Fruit fly (Drosophila melanogaster) ovary, adult (tissue): ENCODE data around the gene alpha-Est10.

Experiments used
- CG17801 ChIP-seq: fragments of 200-800 bp; optimal IDR thresholded peaks from 2 replicates; lab custom pipeline; 2019; ENCODE audit warnings: missing biosample characterization, mild to moderate bottlenecking, missing genetic modification characterization, moderate library complexity; ENCODE audit not compliant: partially characterized antibody

alpha-Est10 gene

dm6 chr3R:7493745-7494144 lies at the start of gene alpha-Est10:
alpha-Est10 (minus strand) TSS chr3R:7493845.
- TF ChIP-seq CG17801: no peak

DNA sequence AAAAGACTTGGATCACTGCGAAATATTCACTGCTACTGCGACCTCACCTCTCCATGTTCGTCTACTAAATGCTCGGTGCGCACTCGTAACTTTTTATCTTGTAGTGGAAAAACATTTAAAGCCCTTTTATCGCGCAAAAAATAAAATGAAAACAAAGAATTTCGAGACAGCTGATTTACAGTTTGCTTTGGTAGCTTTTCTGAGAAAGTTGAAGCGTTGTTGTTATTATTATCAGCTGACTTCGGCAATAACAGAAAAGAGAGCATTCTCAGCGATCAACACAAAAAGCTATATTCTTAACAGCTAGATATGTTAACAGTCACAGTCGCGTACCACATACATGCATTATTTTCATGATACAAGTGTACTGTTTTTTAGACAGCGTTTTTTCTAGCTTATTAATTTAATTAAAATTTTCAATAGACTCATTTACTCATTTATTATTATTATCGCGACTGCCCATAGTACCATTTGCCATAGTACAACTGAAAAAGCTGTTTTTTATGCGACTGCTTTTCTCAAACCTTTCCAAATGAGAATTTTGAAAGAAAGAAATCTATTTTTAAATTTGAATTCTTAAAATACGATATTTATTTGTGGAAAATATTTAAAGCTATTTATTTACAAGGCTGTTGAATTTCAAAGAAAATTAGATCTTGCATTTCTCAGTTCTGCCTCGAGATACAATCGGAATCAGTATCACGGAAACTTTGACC lies 47.7 kb upstream of the alpha-Est10 start, which contains the start of the genes alpha-Est3 and alpha-Est2:
Gene alpha-Est3 (minus strand): TSS at position 487 of the 716 bp plus-strand sequence.
Gene alpha-Est2 (plus strand): TSS at position 666 of the 716 bp plus-strand sequence.
- TF ChIP-seq CG17801: peak; percentile 35

DNA sequence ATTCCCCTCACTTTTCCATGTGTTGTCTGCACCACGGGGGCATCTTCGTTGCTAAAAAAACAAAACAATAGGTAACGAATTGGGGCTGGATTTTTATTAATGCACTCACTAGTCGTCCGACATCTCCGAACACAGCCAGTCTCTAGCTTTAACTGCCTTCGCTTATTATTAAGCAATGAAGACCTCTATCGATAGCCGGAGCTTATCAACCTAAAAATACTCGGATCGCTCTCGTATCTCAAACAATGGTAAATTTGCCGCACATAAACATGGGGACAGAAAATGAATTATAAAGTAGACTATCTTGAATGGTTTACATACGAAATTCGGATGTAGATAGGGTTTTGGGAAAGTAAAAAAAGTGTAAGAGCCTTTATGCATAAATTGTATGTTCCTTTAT lies 44.8 kb upstream of the alpha-Est10 start, which contains the start of gene alpha-Est4:
Gene alpha-Est4 (minus strand): TSS at position 181 of the 400 bp plus-strand sequence.
- no peak for TF ChIP-seq CG17801

- TF ChIP-seq CG17801: no peak
Measured at dm6 chr3R:7536281-7536680, 42.6 kb upstream of the alpha-Est10 start, which contains the start of gene alpha-Est5. alpha-Est5 (minus strand) TSS chr3R:7536390.

- no peak for TF ChIP-seq CG17801
Measured at dm6 chr3R:7535606-7536005, 42.0 kb upstream of the alpha-Est10 start.

DNA sequence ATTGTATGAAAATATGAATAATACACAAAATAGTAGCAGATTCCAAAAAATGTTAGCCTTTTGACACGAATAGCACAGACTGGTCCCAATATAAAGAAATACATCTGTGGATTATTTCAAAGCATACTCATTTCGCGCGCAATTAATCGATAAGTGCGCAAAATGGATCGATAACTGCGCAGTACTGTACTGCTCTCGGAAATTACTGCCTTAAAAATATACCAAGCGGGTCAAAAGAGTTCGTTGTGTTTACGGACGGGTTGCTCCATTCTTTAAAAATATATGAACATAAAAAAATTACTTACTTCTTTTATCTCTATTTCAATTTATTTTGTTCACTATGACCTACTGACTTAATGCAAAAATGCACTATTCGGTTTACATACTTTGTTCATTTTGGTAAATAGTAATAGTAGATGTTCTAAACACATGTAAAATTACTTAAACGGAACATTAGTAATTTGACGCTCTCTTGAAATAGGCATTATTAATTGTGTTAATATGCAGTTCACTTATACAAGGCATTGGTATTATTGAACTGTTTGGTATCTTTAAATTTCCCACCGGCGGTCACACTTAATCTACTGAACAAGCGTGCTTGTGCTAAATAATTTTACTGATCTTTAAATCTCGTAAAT lies 36.7 kb upstream of the alpha-Est10 start, which contains the start of the genes Rtnl2 and alphaTub84D:
Gene Rtnl2 (minus strand): TSS at position 58 of the 638 bp plus-strand sequence.
Gene alphaTub84D (plus strand): TSS at position 570 of the 638 bp plus-strand sequence.
- no peak for TF ChIP-seq CG17801

DNA sequence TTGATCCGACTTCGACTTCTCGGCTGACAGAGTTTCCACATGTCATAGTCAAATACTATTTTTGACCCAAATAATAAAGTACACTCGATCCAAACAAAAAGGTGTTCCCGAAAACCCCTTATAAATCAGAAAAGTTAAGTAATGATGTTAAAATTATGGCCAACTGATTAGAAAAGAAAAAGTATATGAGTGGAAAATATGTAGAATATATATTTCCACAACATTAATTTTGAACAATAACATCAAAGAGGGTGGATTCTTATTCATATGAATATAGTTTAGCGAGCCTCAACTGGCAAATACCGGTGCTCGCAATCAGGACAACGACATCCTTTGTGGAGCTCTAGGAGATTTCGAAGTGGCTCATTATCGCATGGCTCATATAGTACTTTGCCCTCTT lies 35.0 kb upstream of the alpha-Est10 start, which contains the start of gene alpha-Est6:
Gene alpha-Est6 (minus strand): TSS at position 101 of the 400 bp plus-strand sequence.
- no peak for TF ChIP-seq CG17801

dm6 chr3R:7524160-7524559 lies 30.5 kb upstream of the alpha-Est10 start:
- no peak for TF ChIP-seq CG17801

DNA sequence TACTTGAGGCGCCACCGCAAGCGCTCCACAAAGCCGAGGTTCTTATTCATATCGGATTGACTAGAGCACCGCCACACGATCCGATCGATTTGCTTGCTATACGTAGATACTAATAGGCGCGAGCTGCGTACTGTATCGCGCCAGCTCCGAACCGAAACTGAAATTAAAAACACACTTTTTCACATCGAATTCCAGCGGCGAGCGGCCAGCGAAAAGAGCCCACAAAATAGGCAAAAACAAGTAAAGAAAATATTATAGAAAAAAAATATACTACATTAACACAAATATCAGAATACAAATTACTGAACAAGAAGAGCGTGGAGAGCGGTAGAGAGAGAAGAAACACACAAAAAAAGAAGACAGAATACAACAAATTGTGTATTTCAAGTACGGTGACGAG lies 29.9 kb upstream of the alpha-Est10 start, which contains the start of gene alpha-Est7:
Gene alpha-Est7 (minus strand): TSS at position 160 of the 400 bp plus-strand sequence.
- no peak for TF ChIP-seq CG17801

DNA sequence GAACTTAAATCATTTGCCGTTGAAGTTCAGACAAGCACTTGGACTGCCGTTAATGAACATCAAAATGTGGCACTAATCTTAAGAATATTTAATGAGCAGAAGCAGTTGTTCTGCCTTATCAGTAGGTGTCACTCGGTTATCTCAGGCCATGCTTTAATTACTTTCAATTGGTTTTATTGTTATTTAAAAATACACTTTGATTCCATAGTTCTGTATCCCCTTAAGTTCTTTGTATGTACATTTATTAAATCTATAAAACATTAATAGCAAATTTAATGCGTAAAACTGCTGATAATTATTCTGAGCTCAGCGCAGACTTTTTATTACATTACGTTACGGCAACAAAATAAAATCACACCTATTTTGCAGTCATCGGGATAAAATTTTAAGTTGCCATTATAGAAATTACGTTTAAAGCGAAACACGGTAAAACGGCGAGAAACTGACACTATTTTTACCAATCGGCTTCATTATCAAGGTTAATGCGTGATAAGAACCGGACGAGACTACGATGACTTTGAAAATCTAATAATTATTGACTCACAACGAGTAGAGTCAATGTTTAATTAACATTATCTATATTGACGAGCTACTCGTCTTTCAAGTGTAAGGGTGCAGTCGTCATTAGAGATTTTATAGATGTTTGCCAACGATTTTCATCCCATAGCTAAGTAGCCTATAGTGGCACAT lies 28.8 kb upstream of the alpha-Est10 start:
- no peak for TF ChIP-seq CG17801

dm6 chr3R:7519356-7519755 lies 25.7 kb upstream of the alpha-Est10 start, which contains the start of gene Ubc84D:
Ubc84D (minus strand) TSS chr3R:7519456.
- TF ChIP-seq CG17801: no peak

DNA sequence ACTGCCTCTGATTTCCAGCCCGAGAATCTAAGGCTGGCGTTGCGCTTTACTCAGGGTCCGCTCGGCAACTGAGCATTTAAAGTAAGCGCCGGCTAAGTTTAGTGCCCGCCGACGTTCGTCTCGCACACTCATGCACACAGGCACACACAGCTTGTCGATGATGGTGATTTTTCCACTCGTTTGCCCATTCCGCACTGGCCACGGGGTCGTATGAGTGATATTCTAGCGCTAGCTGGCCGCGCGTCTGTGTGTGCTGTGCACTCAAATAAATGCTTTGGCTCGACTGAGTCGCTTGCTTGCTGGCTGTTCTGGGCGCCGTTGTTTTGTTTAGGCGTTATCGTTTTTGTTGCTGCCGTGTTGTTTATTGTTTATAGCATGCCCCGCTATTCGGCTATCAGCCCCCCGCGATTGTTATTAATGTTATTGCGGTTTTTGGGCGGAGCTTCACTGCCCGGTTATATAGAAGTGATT lies 22.0 kb upstream of the alpha-Est10 start, which contains the start of gene alpha-Est8:
Gene alpha-Est8 (minus strand): TSS at position 72 of the 471 bp plus-strand sequence.
- TF ChIP-seq CG17801: peak; percentile 58

- TF ChIP-seq CG17801: no peak
Measured at dm6 chr3R:7514232-7514863, 20.7 kb upstream of the alpha-Est10 start.

DNA sequence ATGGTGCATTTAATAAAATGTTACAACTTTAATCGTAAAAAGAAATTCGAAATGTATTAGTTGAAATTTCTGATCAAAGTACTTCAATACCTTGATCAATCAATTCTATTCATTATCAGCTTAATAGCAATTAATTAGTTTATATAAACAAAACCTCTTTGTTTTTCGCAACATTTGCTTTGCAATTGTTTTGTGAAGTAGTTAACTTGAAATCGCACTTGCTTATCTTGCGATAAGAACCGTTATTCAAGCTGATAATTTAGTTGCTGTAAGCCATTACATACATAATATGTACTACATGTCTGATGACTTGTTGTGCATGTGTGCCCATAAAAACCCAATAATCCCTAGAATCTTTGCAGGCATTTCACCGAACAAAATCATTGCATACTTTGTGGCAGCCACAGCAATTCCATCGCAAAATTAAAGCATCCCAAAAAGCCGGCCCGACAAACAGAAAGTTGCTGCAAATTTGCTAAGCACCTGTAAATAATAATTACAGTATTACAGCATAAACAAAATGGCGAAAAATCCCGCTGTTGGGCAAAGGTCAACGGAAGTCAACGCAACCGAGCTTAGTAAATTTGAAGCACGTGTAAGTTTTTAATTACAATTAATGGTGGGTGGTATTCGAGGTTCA lies 14.7 kb upstream of the alpha-Est10 start:
- peak; percentile 27 for TF ChIP-seq CG17801

DNA sequence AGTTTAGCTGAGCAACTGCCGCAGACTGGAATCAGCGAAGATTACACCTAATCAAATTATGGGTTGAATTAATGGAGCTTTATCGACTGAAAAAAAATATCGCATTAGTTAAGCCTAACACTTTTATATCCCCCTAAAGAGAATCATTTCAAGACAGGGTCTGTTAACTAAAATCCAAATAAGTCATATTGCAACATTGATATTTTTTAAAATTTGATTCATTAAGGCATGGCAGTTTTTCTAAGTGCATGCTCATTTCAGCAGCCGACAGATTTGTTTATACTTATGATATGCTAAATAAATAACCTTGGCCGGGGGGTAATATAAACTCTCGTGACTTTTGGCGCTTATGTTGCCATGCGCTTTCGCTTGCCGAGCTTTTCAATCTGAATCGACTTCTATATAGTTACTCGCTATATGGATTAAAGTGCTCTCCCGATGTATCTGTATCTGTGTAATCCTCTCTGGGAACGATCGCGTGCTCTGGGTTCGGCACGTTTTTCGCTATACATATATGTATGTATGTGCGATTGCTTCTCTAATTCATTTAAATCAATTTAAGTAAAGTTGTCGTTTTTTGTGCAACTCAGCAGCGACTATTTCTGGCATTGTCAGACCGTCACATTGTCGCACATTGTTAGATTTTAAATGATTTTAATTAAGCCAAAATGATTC lies 12.8 kb upstream of the alpha-Est10 start:
- peak; percentile 20 for TF ChIP-seq CG17801
